Worm (Caenorhabditis elegans): ENCODE results near the gene srh-229.

srh-229 gene

ce11 chrV:7504271-7504670, at the start of gene srh-229:
Gene srh-229 (minus strand): TSS chrV:7504371.
- no peak for TF ChIP-seq ceh-39 (tag; optimal IDR thresholded peaks at IDR 0.05)
- no peak for TF ChIP-seq cnd-1 (tag; optimal IDR thresholded peaks at IDR 0.05)
- TF ChIP-seq nhr-2 (tag; optimal IDR thresholded peaks at IDR 0.05): no peak
- no peak for TF ChIP-seq M03D4.4 (tag; optimal IDR thresholded peaks at IDR 0.05)
- no peak for TF ChIP-seq mab-5 (tag; optimal IDR thresholded peaks at IDR 0.05)
- no peak for TF ChIP-seq lin-13 (tag; optimal IDR thresholded peaks at IDR 0.05)
- no peak for TF ChIP-seq snpc-4 (tag; optimal IDR thresholded peaks at IDR 0.05)
- no peak for TF ChIP-seq mep-1 (tag; optimal IDR thresholded peaks at IDR 0.05)
- no peak for TF ChIP-seq drap-1 (GFP tag; optimal IDR thresholded peaks at IDR 0.05)
- TF ChIP-seq zip-8 (tag; optimal IDR thresholded peaks at IDR 0.05): no peak
- no peak for TF ChIP-seq tbx-8 (GFP tag; optimal IDR thresholded peaks at IDR 0.05)
- no peak for TF ChIP-seq hlh-1 (tag; optimal IDR thresholded peaks at IDR 0.05)
- TF ChIP-seq sem-2 (GFP tag; optimal IDR thresholded peaks at IDR 0.05): no peak
- no peak for TF ChIP-seq elt-1 (tag; optimal IDR thresholded peaks at IDR 0.05; ENCODE audit: borderline replicate concordance, insufficient read depth)
- TF ChIP-seq pha-4 (tag; optimal IDR thresholded peaks at IDR 0.05): no peak
- TF ChIP-seq ces-1 (GFP tag; optimal IDR thresholded peaks at IDR 0.05): no peak
- no peak for TF ChIP-seq ceh-83 (GFP tag; optimal IDR thresholded peaks at IDR 0.05)
- TF ChIP-seq bed-3 (GFP tag; optimal IDR thresholded peaks at IDR 0.05): no peak
- no peak for TF ChIP-seq nhr-12 (tag; optimal IDR thresholded peaks at IDR 0.05)
- no peak for TF ChIP-seq nhr-28 (tag; optimal IDR thresholded peaks at IDR 0.05)

- TF ChIP-seq ham-2 (GFP tag; optimal IDR thresholded peaks at IDR 0.05) (no peak), M03D4.4 (tag; optimal IDR thresholded peaks at IDR 0.05) (no peak), mab-5 (tag; optimal IDR thresholded peaks at IDR 0.05) (no peak), tbx-8 (GFP tag; optimal IDR thresholded peaks at IDR 0.05) (no peak), ceh-39 (tag; optimal IDR thresholded peaks at IDR 0.05) (no peak), sptf-1 (tag; optimal IDR thresholded peaks at IDR 0.05) (no peak), ceh-83 (GFP tag; optimal IDR thresholded peaks at IDR 0.05) (no peak), lin-13 (tag; optimal IDR thresholded peaks at IDR 0.05) (no peak), drap-1 (GFP tag; optimal IDR thresholded peaks at IDR 0.05) (no peak), cnd-1 (tag; optimal IDR thresholded peaks at IDR 0.05) (no peak), zip-8 (tag; optimal IDR thresholded peaks at IDR 0.05) (no peak), ztf-11 (tag; optimal IDR thresholded peaks at IDR 0.05) (no peak), ceh-43 (GFP tag; optimal IDR thresholded peaks at IDR 0.05) (no peak), unc-120 (tag; optimal IDR thresholded peaks at IDR 0.05; ENCODE audit: poor library complexity, severe bottlenecking) (no peak), hlh-1 (tag; optimal IDR thresholded peaks at IDR 0.05) (no peak), flh-1 (GFP tag; optimal IDR thresholded peaks at IDR 0.05) (no peak)
Measured at ce11 chrV:7553873-7554362, 49.7 kb upstream of the srh-229 start, which contains the start of gene ttr-10. Gene ttr-10 (minus strand): TSS chrV:7553923.

- TF ChIP-seq zip-8 (tag; optimal IDR thresholded peaks at IDR 0.05): no peak
- no peak for TF ChIP-seq pha-4 (tag; optimal IDR thresholded peaks at IDR 0.05)
- no peak for TF ChIP-seq nhr-2 (tag; optimal IDR thresholded peaks at IDR 0.05)
- no peak for TF ChIP-seq bed-3 (GFP tag; optimal IDR thresholded peaks at IDR 0.05)
- TF ChIP-seq lin-13 (tag; optimal IDR thresholded peaks at IDR 0.05): no peak
- TF ChIP-seq tbx-8 (GFP tag; optimal IDR thresholded peaks at IDR 0.05): no peak
- no peak for TF ChIP-seq mls-2 (tag; optimal IDR thresholded peaks at IDR 0.05)
- TF ChIP-seq ceh-43 (GFP tag; optimal IDR thresholded peaks at IDR 0.05): no peak
- TF ChIP-seq unc-39 (tag; optimal IDR thresholded peaks at IDR 0.05): no peak
- TF ChIP-seq elt-3 (tag; optimal IDR thresholded peaks at IDR 0.05): no peak
- no peak for TF ChIP-seq ceh-39 (tag; optimal IDR thresholded peaks at IDR 0.05)
- no peak for TF ChIP-seq nhr-28 (tag; optimal IDR thresholded peaks at IDR 0.05)
- no peak for TF ChIP-seq sptf-1 (tag; optimal IDR thresholded peaks at IDR 0.05)
- no peak for TF ChIP-seq ztf-11 (tag; optimal IDR thresholded peaks at IDR 0.05)
Measured at ce11 chrV:7551821-7552220, 47.6 kb upstream of the srh-229 start, which contains the start of gene F19F10.3. Gene F19F10.3 (plus strand): TSS chrV:7552121.

ce11 chrV:7548017-7548416, 43.8 kb upstream of the srh-229 start:
- TF ChIP-seq sem-2 (GFP tag; optimal IDR thresholded peaks at IDR 0.05): no peak
- TF ChIP-seq mab-5 (tag; optimal IDR thresholded peaks at IDR 0.05): no peak
- TF ChIP-seq nhr-12 (tag; optimal IDR thresholded peaks at IDR 0.05): no peak
- no peak for TF ChIP-seq ces-1 (GFP tag; optimal IDR thresholded peaks at IDR 0.05)
- no peak for TF ChIP-seq unc-120 (tag; optimal IDR thresholded peaks at IDR 0.05; ENCODE audit: poor library complexity, severe bottlenecking)
- no peak for TF ChIP-seq flh-1 (GFP tag; optimal IDR thresholded peaks at IDR 0.05)
- TF ChIP-seq ham-2 (GFP tag; optimal IDR thresholded peaks at IDR 0.05): no peak
- no peak for TF ChIP-seq hlh-1 (tag; optimal IDR thresholded peaks at IDR 0.05)
- TF ChIP-seq snpc-4 (tag; optimal IDR thresholded peaks at IDR 0.05): no peak
- no peak for TF ChIP-seq tbx-8 (GFP tag; optimal IDR thresholded peaks at IDR 0.05)
- TF ChIP-seq lin-32 (GFP tag; optimal IDR thresholded peaks at IDR 0.05): no peak

Data from whole organism, mixed stage, embryonic.